Worm (Caenorhabditis elegans): ENCODE data around the gene K10D11.3.

DNA sequence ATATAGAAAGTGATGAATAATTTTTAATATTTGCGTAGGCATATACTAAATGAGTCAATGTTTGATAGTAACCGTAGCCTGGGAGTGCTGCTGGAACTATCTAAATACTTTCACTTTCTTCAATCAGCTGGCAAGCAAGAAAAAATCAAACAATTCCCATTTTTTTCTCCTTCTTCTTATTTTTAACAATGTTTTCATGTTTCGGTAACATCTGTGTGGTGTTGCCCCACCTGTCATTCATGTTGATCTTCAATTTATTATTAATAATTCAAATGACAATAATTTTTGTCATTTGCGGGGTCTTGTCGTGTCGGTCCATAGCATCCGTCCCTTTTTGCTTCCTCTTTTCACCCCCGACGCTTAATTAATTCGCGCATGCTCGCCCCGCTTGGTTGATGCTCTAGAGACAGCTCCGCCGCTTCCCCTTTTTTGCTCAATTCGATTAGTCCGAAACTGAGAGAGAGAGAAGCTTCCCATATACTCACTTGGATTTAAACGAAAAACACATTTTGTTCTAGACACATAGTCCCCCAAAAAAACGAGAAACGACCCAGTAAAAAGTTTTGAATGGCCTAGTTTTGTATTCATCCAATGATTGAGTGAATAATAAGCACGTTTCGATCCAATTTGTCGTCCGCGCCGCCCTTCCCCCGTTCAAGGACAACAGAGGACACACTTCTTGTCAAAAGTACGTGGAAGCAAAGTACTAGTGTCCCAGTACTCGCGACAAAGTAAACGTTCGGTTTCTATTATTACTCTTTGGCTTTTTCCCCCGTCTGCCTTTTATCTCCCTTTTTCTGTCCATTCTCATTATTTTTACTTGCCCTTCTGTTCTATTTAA, 42.1 kb upstream of the K10D11.3 start:
- TF ChIP-seq flt-1 (GFP tag; IDR thresholded peaks at IDR 0.05): no peak
- no peak for TF ChIP-seq tra-4 (tag; optimal IDR thresholded peaks at IDR 0.05)
- no peak for TF ChIP-seq tbx-37 (GFP tag; conservative IDR thresholded peaks at IDR 0.05)
- TF ChIP-seq scrt-1 (GFP tag; IDR thresholded peaks at IDR 0.05): no peak
- no peak for TF ChIP-seq ama-1 (optimal IDR thresholded peaks at IDR 0.05)
- TF ChIP-seq ceh-13 (GFP tag; optimal IDR thresholded peaks at IDR 0.05): no peak
- no peak for TF ChIP-seq ceh-36 (tag; optimal IDR thresholded peaks at IDR 0.05)
- no peak for TF ChIP-seq tbx-11 (GFP tag; IDR thresholded peaks at IDR 0.05)
- TF ChIP-seq ets-7 (tag; optimal IDR thresholded peaks at IDR 0.05): no peak
- 0 out of 2 replicates have a peak, but pooled peaks have one; percentile 18 for TF ChIP-seq sea-1 (GFP tag; conservative IDR thresholded peaks at IDR 0.05)
- no peak for TF ChIP-seq pes-1 (GFP tag; IDR thresholded peaks at IDR 0.05)
